Worm (Caenorhabditis elegans): ENCODE measurements around the gene set-6.
"Not testable (repeated sequence)": the region's sequence is repeated elsewhere in the genome, so short reads cannot be mapped to it uniquely, and the experiment has no call there.

The set-6 gene

ce11 chrX:11964555-11964954, 9.9 kb downstream of the set-6 start:
- no peak for TF ChIP-seq mls-2 (tag; optimal IDR thresholded peaks at IDR 0.05)
- TF ChIP-seq snpc-4 (tag; optimal IDR thresholded peaks at IDR 0.05): no peak
- no peak for TF ChIP-seq unc-39 (tag; optimal IDR thresholded peaks at IDR 0.05)
- TF ChIP-seq ces-1 (GFP tag; optimal IDR thresholded peaks at IDR 0.05): no peak
- no peak for TF ChIP-seq lsy-2 (tag; optimal IDR thresholded peaks at IDR 0.05)
- no peak for TF ChIP-seq sptf-1 (tag; optimal IDR thresholded peaks at IDR 0.05)
- no peak for TF ChIP-seq nhr-12 (tag; optimal IDR thresholded peaks at IDR 0.05)
- no peak for TF ChIP-seq mep-1 (tag; optimal IDR thresholded peaks at IDR 0.05)
- TF ChIP-seq nhr-237 (tag; optimal IDR thresholded peaks at IDR 0.05): no peak
- TF ChIP-seq blmp-1 (tag; optimal IDR thresholded peaks at IDR 0.05): no peak
- TF ChIP-seq nhr-28 (tag; optimal IDR thresholded peaks at IDR 0.05): no peak
- no peak for TF ChIP-seq ceh-83 (GFP tag; optimal IDR thresholded peaks at IDR 0.05)
- TF ChIP-seq lin-32 (GFP tag; optimal IDR thresholded peaks at IDR 0.05): no peak
- TF ChIP-seq nhr-76 (tag; optimal IDR thresholded peaks at IDR 0.05): no peak
- TF ChIP-seq mab-5 (tag; optimal IDR thresholded peaks at IDR 0.05): no peak
- no peak for TF ChIP-seq ham-2 (GFP tag; optimal IDR thresholded peaks at IDR 0.05)
- no peak for TF ChIP-seq ceh-39 (tag; optimal IDR thresholded peaks at IDR 0.05)

DNA sequence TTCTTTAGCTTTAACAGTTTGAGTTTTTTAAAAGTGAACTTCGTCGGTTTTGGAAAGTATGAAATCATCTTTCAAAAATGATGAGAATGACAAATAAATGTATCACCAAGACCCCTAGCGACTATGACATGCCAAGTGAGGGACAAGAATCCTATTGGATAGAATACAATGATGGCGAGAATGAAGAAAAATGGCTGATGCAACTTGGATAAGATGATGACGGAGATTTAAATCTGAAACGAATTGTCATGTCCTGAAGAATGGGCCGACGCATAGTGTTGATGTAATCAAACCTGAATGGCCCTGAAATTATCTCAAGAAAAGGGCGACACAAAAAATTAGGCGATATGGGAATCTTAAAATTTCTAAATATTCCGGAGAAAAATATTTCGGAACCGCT, 10.8 kb downstream of the set-6 start:
- TF ChIP-seq elt-1 (tag; optimal IDR thresholded peaks at IDR 0.05; ENCODE audit: borderline replicate concordance, insufficient read depth): peak; percentile 91
- TF ChIP-seq mab-5 (tag; optimal IDR thresholded peaks at IDR 0.05): no peak
- no peak for TF ChIP-seq lsy-2 (tag; optimal IDR thresholded peaks at IDR 0.05)
- peak; percentile 21 for TF ChIP-seq unc-62 (GFP tag; optimal IDR thresholded peaks at IDR 0.05)

DNA sequence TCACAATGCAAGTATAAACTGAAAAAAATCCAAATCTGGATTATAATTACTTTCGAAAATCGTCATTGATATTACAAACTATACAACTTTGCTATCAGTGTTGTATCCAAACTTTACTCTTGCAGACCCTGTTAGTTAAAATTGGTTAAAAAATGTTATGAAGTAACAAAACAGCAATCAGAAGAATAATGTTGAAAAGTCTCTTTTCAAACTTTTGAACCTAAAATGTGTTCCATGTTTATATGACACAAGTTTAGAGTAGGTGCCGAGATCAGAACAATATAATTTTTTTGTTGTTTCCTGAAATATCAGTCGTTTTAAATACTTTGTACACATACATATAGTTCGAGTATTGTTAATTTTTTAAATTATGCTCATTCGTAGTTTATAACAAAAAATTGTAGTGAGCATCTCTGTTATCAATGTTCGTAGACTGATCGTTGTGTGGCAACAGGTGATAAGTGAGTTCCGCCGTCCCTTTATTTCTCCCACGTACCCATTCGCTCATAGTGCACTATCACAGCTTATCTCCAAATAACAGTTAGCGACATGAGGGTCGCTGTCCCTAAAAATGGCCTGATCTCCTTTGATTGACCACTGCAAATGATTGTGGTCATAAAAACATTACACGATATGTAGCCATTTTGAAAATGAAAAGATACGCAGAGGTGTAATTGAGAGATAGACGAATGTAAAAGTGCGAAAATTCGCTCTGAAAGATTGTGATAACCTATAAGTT, 12.3 kb downstream of the set-6 start:
- no peak for TF ChIP-seq elt-1 (tag; optimal IDR thresholded peaks at IDR 0.05; ENCODE audit: borderline replicate concordance, insufficient read depth)
- no peak for TF ChIP-seq tbx-8 (GFP tag; optimal IDR thresholded peaks at IDR 0.05)
- TF ChIP-seq nhr-28 (tag; optimal IDR thresholded peaks at IDR 0.05): no peak
- TF ChIP-seq hlh-1 (tag; optimal IDR thresholded peaks at IDR 0.05): no peak
- TF ChIP-seq mls-2 (tag; optimal IDR thresholded peaks at IDR 0.05): no peak
- no peak for TF ChIP-seq lin-32 (GFP tag; optimal IDR thresholded peaks at IDR 0.05)
- TF ChIP-seq blmp-1 (tag; optimal IDR thresholded peaks at IDR 0.05): no peak
- TF ChIP-seq mep-1 (tag; optimal IDR thresholded peaks at IDR 0.05): no peak
- TF ChIP-seq ceh-83 (GFP tag; optimal IDR thresholded peaks at IDR 0.05): no peak
- TF ChIP-seq elt-3 (tag; optimal IDR thresholded peaks at IDR 0.05): no peak
- no peak for TF ChIP-seq cnd-1 (tag; optimal IDR thresholded peaks at IDR 0.05)
- TF ChIP-seq bed-3 (GFP tag; optimal IDR thresholded peaks at IDR 0.05): no peak
- no peak for TF ChIP-seq M03D4.4 (tag; optimal IDR thresholded peaks at IDR 0.05)
- TF ChIP-seq pha-4 (tag; optimal IDR thresholded peaks at IDR 0.05): no peak
- TF ChIP-seq lin-13 (tag; optimal IDR thresholded peaks at IDR 0.05): no peak
- no peak for TF ChIP-seq nhr-76 (tag; optimal IDR thresholded peaks at IDR 0.05)

ce11 chrX:11961103-11961502, 13.4 kb downstream of the set-6 start, which contains the start of gene C49F5.13:
Gene C49F5.13, plus strand, starts transcription at chrX:11961403.
- TF ChIP-seq elt-3, nhr-76, unc-39 (tag; optimal IDR thresholded peaks at IDR 0.05): not testable (repeated sequence)

- TF ChIP-seq nhr-2 (tag; optimal IDR thresholded peaks at IDR 0.05): no peak
- no peak for TF ChIP-seq nhr-76 (tag; optimal IDR thresholded peaks at IDR 0.05)
- no peak for TF ChIP-seq sptf-1 (tag; optimal IDR thresholded peaks at IDR 0.05)
- no peak for TF ChIP-seq drap-1 (GFP tag; optimal IDR thresholded peaks at IDR 0.05)
- no peak for TF ChIP-seq lsy-2 (tag; optimal IDR thresholded peaks at IDR 0.05)
- no peak for TF ChIP-seq unc-120 (tag; optimal IDR thresholded peaks at IDR 0.05; ENCODE audit: poor library complexity, severe bottlenecking)
- TF ChIP-seq ham-2 (GFP tag; optimal IDR thresholded peaks at IDR 0.05): no peak
- no peak for TF ChIP-seq blmp-1 (tag; optimal IDR thresholded peaks at IDR 0.05)
- no peak for TF ChIP-seq ztf-11 (tag; optimal IDR thresholded peaks at IDR 0.05)
Observed at ce11 chrX:11959838-11960237, 14.6 kb downstream of the set-6 start, which contains the start of gene C49F5.8. Gene C49F5.8, plus strand, starts transcription at chrX:11960138.

All from whole organism, mixed stage, embryonic.